Worm (Caenorhabditis elegans) whole organism, L4 larva: ENCODE data around the gene clec-80.
A peak's percentile ranks its signal among the peaks of the same experiment; 100 is the strongest.

Experiments
- ZK337.2 ChIP-seq: fragments of 200-800 bp; sonication (Bioruptor generic); IDR thresholded peaks from 2 replicates; pipeline ENCODE4 v1.3.6; 2022; ENCODE audit warnings: missing genetic modification reagents, missing genetic modification characterization, missing compliant biosample characterization
- ceh-44 ChIP-seq: fragments of 200-800 bp; sonication (Bioruptor generic); IDR thresholded peaks from 2 replicates; pipeline ENCODE4 v1.3.6; 2022; ENCODE audit warnings: missing genetic modification reagents, missing genetic modification characterization, missing compliant biosample characterization
- lsy-2 ChIP-seq, 2 experiments: fragments of 150-350 bp in 1 of 2; sonication (generic microtip) in 1 of 2; optimal IDR thresholded peaks; 2 replicates each; lab custom pipeline; 2014 to 2017; ENCODE audit warnings: missing biosample characterization in 2 of 2, missing genetic modification characterization in 2 of 2
- nhr-28 ChIP-seq: fragments of 150-350 bp; optimal IDR thresholded peaks from 2 replicates; lab custom pipeline; 2014; ENCODE audit warnings: missing biosample characterization, missing genetic modification characterization
- vab-7 ChIP-seq: fragments of 200-800 bp; sonication (Bioruptor generic); IDR thresholded peaks from 2 replicates; pipeline ENCODE4 v1.3.6; 2022; ENCODE audit warnings: missing genetic modification reagents, missing genetic modification characterization, missing compliant biosample characterization

DNA sequence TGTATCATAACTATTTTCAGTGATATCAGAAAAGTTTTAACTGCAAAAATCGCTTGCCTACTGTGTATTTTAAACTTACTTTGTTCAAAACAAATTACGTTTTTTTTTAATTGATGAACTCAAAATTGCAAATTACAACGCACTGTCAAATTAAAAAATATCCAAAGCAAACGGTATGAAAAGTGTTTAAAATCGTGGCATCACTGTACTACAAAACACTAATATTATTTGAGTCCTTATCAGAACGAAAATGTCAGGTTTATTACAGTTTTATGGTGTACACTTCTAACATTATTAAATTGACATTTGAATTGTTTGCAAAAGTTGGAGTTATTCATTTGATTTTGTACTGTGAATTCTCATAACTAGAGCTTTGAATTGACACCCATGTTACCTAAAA, 17.7 kb downstream of the clec-80 start, which contains the start of gene clec-83:
- TF ChIP-seq ZK337.2 (GFP tag; lab: Robert Waterston, UW) (no peak), vab-7 (no peak), lsy-2 (tag; optimal IDR thresholded peaks at IDR 0.05; lab: Kevin White, UChicago) (no peak), ceh-44 (no peak), nhr-28 (tag; lab: Kevin White, UChicago) (peak; percentile 82)
